Worm (Caenorhabditis elegans) whole organism, L2 larva: ENCODE results near the gene cox-6A.

Experiments
- C34F6.9 ChIP-seq: fragments of 150-350 bp; optimal IDR thresholded peaks from 2 replicates; lab custom pipeline; 2014; ENCODE audit warnings: missing biosample characterization, missing genetic modification characterization
- R02D3.7 ChIP-seq: fragments of 150-350 bp; optimal IDR thresholded peaks from 2 replicates; lab custom pipeline; 2014; ENCODE audit warnings: missing biosample characterization, missing genetic modification characterization
- ZK546.5 ChIP-seq: sonication (generic microtip); optimal IDR thresholded peaks from 2 replicates; lab custom pipeline; 2017; ENCODE audit warnings: missing biosample characterization, missing genetic modification characterization
- aly-2 ChIP-seq: fragments of 150-350 bp; optimal IDR thresholded peaks from 2 replicates; lab custom pipeline; 2014; ENCODE audit warnings: missing biosample characterization, missing genetic modification characterization
- ama-1 ChIP-seq: fragments of 150-350 bp; optimal IDR thresholded peaks from 2 replicates; lab custom pipeline; 2018; ENCODE audit warnings: inconsistent platforms
- blmp-1 ChIP-seq: sonication (generic microtip); optimal IDR thresholded peaks from 2 replicates; lab custom pipeline; 2017; ENCODE audit warnings: missing genetic modification characterization, mild to moderate bottlenecking, missing compliant biosample characterization, antibody characterized with exemption, moderate library complexity; ENCODE audit not compliant: insufficient read depth
- ceh-16 ChIP-seq: fragments of 150-350 bp; optimal IDR thresholded peaks from 2 replicates; lab custom pipeline; 2014; ENCODE audit warnings: missing biosample characterization, missing genetic modification characterization
- ceh-82 ChIP-seq: fragments of 150-350 bp; optimal IDR thresholded peaks from 2 replicates; lab custom pipeline; 2014; ENCODE audit warnings: missing biosample characterization, missing genetic modification characterization
- crh-2 ChIP-seq: sonication (generic microtip); optimal IDR thresholded peaks from 2 replicates; lab custom pipeline; 2017; ENCODE audit warnings: missing biosample characterization, missing genetic modification characterization
- egl-27 ChIP-seq: sonication (generic microtip); optimal IDR thresholded peaks from 3 replicates; lab custom pipeline; 2017; ENCODE audit warnings: missing biosample characterization, missing genetic modification reagents, missing genetic modification characterization
- elt-1 ChIP-seq: fragments of 150-350 bp; optimal IDR thresholded peaks from 2 replicates; lab custom pipeline; 2014; ENCODE audit warnings: missing biosample characterization, missing genetic modification characterization
- elt-3 ChIP-seq: sonication (generic microtip); optimal IDR thresholded peaks from 2 replicates; lab custom pipeline; 2017; ENCODE audit warnings: missing biosample characterization, missing genetic modification characterization
- fos-1 ChIP-seq: fragments of 150-350 bp; optimal IDR thresholded peaks from 2 replicates; lab custom pipeline; 2014; ENCODE audit warnings: missing biosample characterization, missing genetic modification characterization
- gmeb-1 ChIP-seq: fragments of 150-350 bp; optimal IDR thresholded peaks from 2 replicates; lab custom pipeline; 2014; ENCODE audit warnings: missing biosample characterization, missing genetic modification characterization
- lin-13 ChIP-seq: fragments of 150-350 bp; optimal IDR thresholded peaks from 2 replicates; lab custom pipeline; 2014; ENCODE audit warnings: missing biosample characterization, missing genetic modification reagents, missing genetic modification characterization
- lin-39 ChIP-seq: fragments of 150-350 bp; optimal IDR thresholded peaks from 2 replicates; lab custom pipeline; 2014; ENCODE audit warnings: missing biosample characterization, missing genetic modification reagents, missing genetic modification characterization
- lsy-2 ChIP-seq, 2 experiments: fragments of 150-350 bp in 1 of 2; sonication (generic microtip) in 1 of 2; optimal IDR thresholded peaks; 2 replicates each; lab custom pipeline; 2014 to 2017; ENCODE audit warnings: missing biosample characterization in 2 of 2, missing genetic modification characterization in 2 of 2
- mab-5 ChIP-seq: fragments of 150-350 bp; optimal IDR thresholded peaks from 2 replicates; lab custom pipeline; 2014; ENCODE audit warnings: missing biosample characterization, missing genetic modification characterization
- mbf-1 ChIP-seq: sonication (generic microtip); optimal IDR thresholded peaks from 2 replicates; lab custom pipeline; 2017; ENCODE audit warnings: missing biosample characterization, missing genetic modification characterization
- mdl-1 ChIP-seq, 2 experiments: fragments of 150-350 bp in 1 of 2; sonication (generic microtip) in 1 of 2; optimal IDR thresholded peaks; 2 replicates each; lab custom pipeline; 2017; ENCODE audit warnings: missing biosample characterization in 2 of 2, missing genetic modification characterization in 2 of 2
- nhr-11 ChIP-seq: fragments of 150-350 bp; optimal IDR thresholded peaks from 2 replicates; lab custom pipeline; 2014; ENCODE audit warnings: missing biosample characterization, missing genetic modification characterization
- nhr-12 ChIP-seq: fragments of 150-350 bp; optimal IDR thresholded peaks from 2 replicates; lab custom pipeline; 2014; ENCODE audit warnings: missing biosample characterization, missing genetic modification characterization
- nhr-129 ChIP-seq: fragments of 150-350 bp; optimal IDR thresholded peaks from 2 replicates; lab custom pipeline; 2014; ENCODE audit warnings: missing biosample characterization, missing genetic modification characterization
- nhr-23 ChIP-seq: fragments of 150-350 bp; optimal IDR thresholded peaks from 2 replicates; lab custom pipeline; 2014; ENCODE audit warnings: missing biosample characterization, missing genetic modification reagents, missing genetic modification characterization
- nhr-25 ChIP-seq: fragments of 150-350 bp; sonication (generic microtip); optimal IDR thresholded peaks from 3 replicates; lab custom pipeline; 2014; ENCODE audit warnings: missing biosample characterization, missing genetic modification characterization
- nhr-6 ChIP-seq: fragments of 150-350 bp; optimal IDR thresholded peaks from 2 replicates; lab custom pipeline; 2014; ENCODE audit warnings: missing biosample characterization, missing genetic modification characterization
- sem-4 ChIP-seq: fragments of 150-350 bp; optimal IDR thresholded peaks from 2 replicates; lab custom pipeline; 2014; ENCODE audit warnings: missing biosample characterization, missing genetic modification reagents, missing genetic modification characterization
- sma-3 ChIP-seq: sonication (generic microtip); optimal IDR thresholded peaks from 2 replicates; lab custom pipeline; 2016; ENCODE audit warnings: missing genetic modification reagents, missing genetic modification characterization, missing compliant biosample characterization
- sma-9 ChIP-seq, 2 experiments: fragments of 150-350 bp in 1 of 2; sonication (generic microtip) in 1 of 2; optimal IDR thresholded peaks; 2 replicates each; lab custom pipeline; 2014 to 2016; ENCODE audit warnings: missing genetic modification characterization in 2 of 2, mild to moderate bottlenecking in 1 of 2, missing biosample characterization in 1 of 2, missing compliant biosample characterization in 1 of 2, missing genetic modification reagents in 1 of 2, moderate library complexity in 1 of 2
- unc-39 ChIP-seq: fragments of 150-350 bp; optimal IDR thresholded peaks from 2 replicates; lab custom pipeline; 2014; ENCODE audit warnings: missing biosample characterization, missing genetic modification characterization
- unc-55 ChIP-seq: fragments of 150-350 bp; sonication (generic microtip); optimal IDR thresholded peaks from 3 replicates; lab custom pipeline; 2014; ENCODE audit warnings: missing biosample characterization, missing genetic modification reagents, missing genetic modification characterization
- unc-62 ChIP-seq: fragments of 150-350 bp; optimal IDR thresholded peaks from 2 replicates; lab custom pipeline; 2014; ENCODE audit warnings: missing biosample characterization, missing genetic modification reagents, missing genetic modification characterization
- zag-1 ChIP-seq: fragments of 150-350 bp; optimal IDR thresholded peaks from 2 replicates; lab custom pipeline; 2014; ENCODE audit warnings: missing biosample characterization, missing genetic modification characterization
- ztf-1 ChIP-seq: fragments of 200-800 bp; sonication (Bioruptor generic); conservative IDR thresholded peaks from 2 replicates; pipeline ENCODE4 v1.3.6; 2022; ENCODE audit warnings: missing genetic modification characterization, missing compliant biosample characterization
- ztf-11 ChIP-seq: sonication (generic microtip); optimal IDR thresholded peaks from 2 replicates; lab custom pipeline; 2017; ENCODE audit warnings: missing biosample characterization, missing genetic modification characterization
- ztf-4 ChIP-seq: fragments of 150-350 bp; optimal IDR thresholded peaks from 2 replicates; lab custom pipeline; 2014; ENCODE audit warnings: missing biosample characterization, missing genetic modification characterization

cox-6A gene

ce11 chrIII:5096741-5097140 is 15.2 kb downstream of the cox-6A start (continued):
- TF ChIP-seq nhr-11 (tag; lab: Kevin White, UChicago) (no peak), unc-39 (tag; lab: Kevin White, UChicago) (no peak), crh-2 (tag; lab: Kevin White, UChicago) (peak; percentile 5), mdl-1 (tag; optimal IDR thresholded peaks at IDR 0.05; lab: Kevin White, UChicago) (peak in 1 of 2 experiments; percentile 33), unc-55 (GFP tag; lab: Kevin White, UChicago) (no peak), sem-4 (tag; lab: Kevin White, UChicago) (no peak), elt-1 (tag; lab: Kevin White, UChicago) (no peak), nhr-25 (no peak), ZK546.5 (no peak), mbf-1 (tag; lab: Kevin White, UChicago) (no peak), elt-3 (tag; lab: Kevin White, UChicago) (no peak)

ce11 chrIII:5098740-5099276 is 17.3 kb downstream of the cox-6A start:
- TF ChIP-seq mbf-1 (tag; lab: Kevin White, UChicago) (no peak), ztf-4 (tag; lab: Kevin White, UChicago) (no peak), ama-1 (lab: Kevin White, UChicago) (no peak), elt-3 (tag; lab: Kevin White, UChicago) (no peak), zag-1 (tag; lab: Kevin White, UChicago) (no peak), aly-2 (tag; lab: Kevin White, UChicago) (no peak), lin-39 (tag; lab: Kevin White, UChicago) (no peak), blmp-1 (tag; lab: Kevin White, UChicago) (no peak), egl-27 (tag; lab: Kevin White, UChicago) (no peak), unc-62 (GFP tag; lab: Kevin White, UChicago) (no peak), mab-5 (tag; lab: Kevin White, UChicago) (no peak), unc-39 (tag; lab: Kevin White, UChicago) (no peak), ztf-1 (GFP tag; lab: Robert Waterston, UW) (no peak), ZK546.5 (no peak), crh-2 (tag; lab: Kevin White, UChicago) (no peak), nhr-23 (no peak)

ce11 chrIII:5099500-5099899 is 18.0 kb downstream of the cox-6A start:
- TF ChIP-seq nhr-6 = no peak
- TF ChIP-seq nhr-25 = no peak
- TF ChIP-seq R02D3.7 (tag; lab: Kevin White, UChicago) = no peak
- TF ChIP-seq nhr-12 (tag; lab: Kevin White, UChicago) = no peak
- TF ChIP-seq sem-4 (tag; lab: Kevin White, UChicago) = no peak
- no peak for TF ChIP-seq ceh-82

- TF ChIP-seq gmeb-1 (peak; percentile 40), unc-55 (GFP tag; lab: Kevin White, UChicago) (peak; percentile 74), ztf-1 (GFP tag; lab: Robert Waterston, UW) (no peak), egl-27 (tag; lab: Kevin White, UChicago) (no peak), sma-9 (GFP tag; optimal IDR thresholded peaks at IDR 0.05; lab: Kevin White, UChicago) (peak; percentile 43), sma-9 (tag; optimal IDR thresholded peaks at IDR 0.05; lab: Kevin White, UChicago) (no peak), unc-62 (GFP tag; lab: Kevin White, UChicago) (no peak), mab-5 (tag; lab: Kevin White, UChicago) (peak; percentile 2), fos-1 (tag; lab: Kevin White, UChicago) (peak; percentile 30), C34F6.9 (tag; lab: Kevin White, UChicago) (peak; percentile 83), lsy-2 (tag; optimal IDR thresholded peaks at IDR 0.05; lab: Kevin White, UChicago) (peak in 1 of 2 experiments; percentile 69), nhr-129 (no peak), sma-3 (GFP tag; lab: Kevin White, UChicago) (peak; percentile 54), elt-3 (tag; lab: Kevin White, UChicago) (no peak), sem-4 (tag; lab: Kevin White, UChicago) (no peak), crh-2 (tag; lab: Kevin White, UChicago) (peak; percentile 35), ceh-16 (tag; lab: Kevin White, UChicago) (no peak), ztf-11 (tag; lab: Kevin White, UChicago) (no peak), ama-1 (lab: Kevin White, UChicago) (no peak), nhr-25 (peak; percentile 23), lin-13 (peak; percentile 46)
These were observed 21.1 kb downstream of the cox-6A start, which contains the start of gene F54D8.6 for ce11 chrIII:5102616-5103015. Gene F54D8.6, plus strand, starts transcription at chrIII:5102985.
